Worm (Caenorhabditis elegans): ENCODE measurements around the gene T09A5.15.

T09A5.15 gene

ce11 chrII:7845571-7846236 is 12.1 kb upstream of the T09A5.15 start, which contains the start of gene T09A5.4:
Gene T09A5.4, plus strand, starts transcription at chrII:7846186.
- TF ChIP-seq somi-1 (GFP tag; optimal IDR thresholded peaks at IDR 0.05) (no peak), madf-8 (GFP tag; conservative IDR thresholded peaks at IDR 0.05) (no peak)

ce11 chrII:7849697-7850096 is 8.1 kb upstream of the T09A5.15 start, which contains the start of gene acr-7:
Gene acr-7, minus strand, starts transcription at chrII:7849797.
- TF ChIP-seq zfh-2 (GFP tag; conservative IDR thresholded peaks at IDR 0.05) = no peak
- TF ChIP-seq F22D6.2 (tag; optimal IDR thresholded peaks at IDR 0.05) = no peak
- no peak for TF ChIP-seq sptf-2 (GFP tag; optimal IDR thresholded peaks at IDR 0.05)
- no peak for TF ChIP-seq ets-4 (GFP tag; optimal IDR thresholded peaks at IDR 0.05)
- TF ChIP-seq cebp-2 (GFP tag; IDR thresholded peaks at IDR 0.05) = no peak

- TF ChIP-seq nhr-179 (tag; optimal IDR thresholded peaks at IDR 0.05) (no peak), Y53F4B.3 (GFP tag; IDR thresholded peaks at IDR 0.05) (no peak), K12H6.12 (tag; optimal IDR thresholded peaks at IDR 0.05) (no peak), xnd-1 (tag; optimal IDR thresholded peaks at IDR 0.05) (no peak), atf-7 (tag; optimal IDR thresholded peaks at IDR 0.05) (no peak), ztf-6 (GFP tag; IDR thresholded peaks at IDR 0.05) (no peak), mes-4 (tag; optimal IDR thresholded peaks at IDR 0.05) (no peak), dpl-1 (GFP tag; optimal IDR thresholded peaks at IDR 0.05) (no peak), hmg-1.2 (GFP tag; IDR thresholded peaks at IDR 0.05) (no peak), Y56A3A.18 (GFP tag; IDR thresholded peaks at IDR 0.05) (no peak), ztf-22 (GFP tag; optimal IDR thresholded peaks at IDR 0.05) (no peak), ceh-100 (GFP tag; IDR thresholded peaks at IDR 0.05) (no peak), D2030.7 (GFP tag; IDR thresholded peaks at IDR 0.05) (no peak), B0261.1 (tag; optimal IDR thresholded peaks at IDR 0.05) (no peak), athp-1 (tag; optimal IDR thresholded peaks at IDR 0.05) (no peak), F52B5.7 (tag; optimal IDR thresholded peaks at IDR 0.05) (no peak), nfyb-1 (GFP tag; IDR thresholded peaks at IDR 0.05) (no peak), snpc-3.4 (tag; optimal IDR thresholded peaks at IDR 0.05) (no peak), dox-1 (GFP tag; IDR thresholded peaks at IDR 0.05) (no peak), ztf-18 (tag; optimal IDR thresholded peaks at IDR 0.05) (no peak)
These were observed 7.2 kb upstream of the T09A5.15 start for ce11 chrII:7850575-7850974.

DNA sequence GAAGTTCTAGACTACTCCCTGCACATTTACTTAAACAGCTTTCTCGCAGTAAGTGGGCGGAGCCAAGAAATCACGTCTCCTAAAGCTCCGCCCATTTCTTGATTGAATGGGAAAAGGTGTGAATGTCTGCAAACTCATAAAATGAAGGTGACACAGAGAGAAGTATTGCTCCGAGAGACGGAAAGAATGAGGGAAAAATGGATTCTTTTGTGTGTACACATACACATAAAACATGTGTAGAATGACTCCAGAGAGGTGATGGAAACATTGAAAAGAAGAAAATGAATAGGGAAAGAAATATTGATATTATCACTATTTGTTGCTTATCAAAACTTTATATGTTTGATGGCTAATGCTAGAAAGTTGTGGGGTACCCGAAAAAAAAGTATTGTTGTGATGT is 6.3 kb upstream of the T09A5.15 start:
- no peak for TF ChIP-seq hlh-26 (GFP tag; conservative IDR thresholded peaks at IDR 0.05)
- no peak for TF ChIP-seq ceh-91 (GFP tag; IDR thresholded peaks at IDR 0.05)
- TF ChIP-seq nhr-80 (tag; optimal IDR thresholded peaks at IDR 0.05) = peak; percentile 36
- no peak for TF ChIP-seq F37B4.10 (GFP tag; IDR thresholded peaks at IDR 0.05)
- TF ChIP-seq lin-54 (GFP tag; optimal IDR thresholded peaks at IDR 0.05) = no peak
- TF ChIP-seq F39B2.1 (GFP tag; IDR thresholded peaks at IDR 0.05) = no peak
- no peak for TF ChIP-seq snpc-4 (GFP tag; optimal IDR thresholded peaks at IDR 0.05)
- no peak for TF ChIP-seq snpc-4 (tag; optimal IDR thresholded peaks at IDR 0.05)
